Worm (Caenorhabditis elegans) whole organism, L4 larva: ENCODE results near the gene F53B1.8.

ENCODE experiments used
- dmd-9 ChIP-seq: fragments of 200-800 bp; sonication (Bioruptor generic); IDR thresholded peaks from 2 replicates; pipeline ENCODE4 v1.3.6; 2022; ENCODE audit warnings: missing genetic modification reagents, missing genetic modification characterization, missing compliant biosample characterization
- dve-1 ChIP-seq: sonication (generic microtip); optimal IDR thresholded peaks from 2 replicates; lab custom pipeline; 2017; ENCODE audit warnings: antibody characterized with exemption, mild to moderate bottlenecking, missing genetic modification characterization, missing compliant biosample characterization; ENCODE audit not compliant: insufficient read depth
- mdl-1 ChIP-seq, 2 experiments: fragments of 150-350 bp in 1 of 2; sonication (generic microtip) in 1 of 2; optimal IDR thresholded peaks; 2 replicates each; lab custom pipeline; 2014 to 2017; ENCODE audit warnings: missing biosample characterization in 2 of 2, missing genetic modification characterization in 2 of 2
- nhr-10 ChIP-seq: fragments of 150-350 bp; optimal IDR thresholded peaks from 2 replicates; lab custom pipeline; 2014; ENCODE audit warnings: missing biosample characterization, missing genetic modification characterization
- pqm-1 ChIP-seq: sonication (generic microtip); optimal IDR thresholded peaks from 2 replicates; lab custom pipeline; 2017; ENCODE audit warnings: missing biosample characterization, missing genetic modification characterization

- no peak for TF ChIP-seq nhr-10 (tag; lab: Kevin White, UChicago)
- no peak for TF ChIP-seq dve-1 (tag; lab: Kevin White, UChicago)
- no peak for TF ChIP-seq pqm-1 (tag; lab: Kevin White, UChicago)
- no peak for TF ChIP-seq dmd-9 (GFP tag; lab: Robert Waterston, UW)
- TF ChIP-seq mdl-1 (tag; optimal IDR thresholded peaks at IDR 0.05; lab: Kevin White, UChicago) = no peak
These were observed 45.1 kb downstream of the F53B1.8 start, which contains the start of gene F49H12.2 for ce11 chrX:2084988-2085387.
